Worm (Caenorhabditis elegans): ENCODE results near the gene F07F6.2.

F07F6.2 gene

DNA sequence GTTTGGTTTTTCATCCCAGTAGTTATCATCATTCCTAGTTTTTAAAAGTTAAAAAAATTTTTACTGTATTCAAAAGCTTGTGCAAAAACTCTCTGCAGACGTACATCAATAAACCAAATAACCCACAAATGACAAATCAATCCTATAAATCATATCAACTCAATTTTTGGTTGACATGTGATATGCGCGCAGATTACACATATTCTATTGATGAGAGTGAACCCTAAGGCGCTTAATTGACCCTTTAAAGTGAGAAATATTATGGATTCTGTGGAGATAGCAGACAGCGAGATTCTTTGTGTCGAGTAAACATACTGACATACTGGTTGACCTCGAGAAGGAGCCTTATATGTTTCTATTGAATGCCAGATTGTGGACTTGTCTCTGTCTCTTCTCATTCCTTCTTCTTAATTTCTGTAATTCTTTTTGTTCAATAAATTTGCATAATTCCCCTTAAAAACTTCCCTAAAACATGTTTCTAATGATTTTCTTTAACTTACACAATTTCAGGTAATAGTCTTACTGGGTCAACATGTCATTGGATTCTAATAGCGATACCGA is 13.7 kb upstream of the F07F6.2 start, which contains the start of gene EEED8.2:
EEED8.2 (plus strand) TSS at position 511 of the 561 bp plus-strand sequence.
- TF ChIP-seq mdl-1 (tag; optimal IDR thresholded peaks at IDR 0.05) (no peak), nhr-21 (tag; optimal IDR thresholded peaks at IDR 0.05) (no peak), blmp-1 (tag; optimal IDR thresholded peaks at IDR 0.05; ENCODE audit: insufficient read depth) (no peak), nhr-77 (tag; optimal IDR thresholded peaks at IDR 0.05) (no peak), snpc-4 (tag; optimal IDR thresholded peaks at IDR 0.05) (no peak), egl-27 (tag; optimal IDR thresholded peaks at IDR 0.05) (no peak), R02D3.7 (tag; optimal IDR thresholded peaks at IDR 0.05) (no peak), mab-5 (tag; optimal IDR thresholded peaks at IDR 0.05) (no peak), unc-62 (GFP tag; optimal IDR thresholded peaks at IDR 0.05) (no peak), skn-1 (tag; optimal IDR thresholded peaks at IDR 0.05) (no peak), sma-3 (GFP tag; optimal IDR thresholded peaks at IDR 0.05) (no peak), F13H6.1 (tag; optimal IDR thresholded peaks at IDR 0.05) (no peak), lin-11 (tag; optimal IDR thresholded peaks at IDR 0.05) (no peak), aly-2 (tag; optimal IDR thresholded peaks at IDR 0.05) (no peak), gmeb-1 (tag; optimal IDR thresholded peaks at IDR 0.05) (no peak), C34F6.9 (tag; optimal IDR thresholded peaks at IDR 0.05) (no peak)

ce11 chrII:5417905-5418304 is 12.1 kb upstream of the F07F6.2 start:
- TF ChIP-seq unc-55 (GFP tag; optimal IDR thresholded peaks at IDR 0.05), result no peak
- no peak for TF ChIP-seq gmeb-1 (tag; optimal IDR thresholded peaks at IDR 0.05)
- TF ChIP-seq lin-11 (tag; optimal IDR thresholded peaks at IDR 0.05), result no peak
- no peak for TF ChIP-seq elt-3 (tag; optimal IDR thresholded peaks at IDR 0.05)
- TF ChIP-seq nhr-12 (tag; optimal IDR thresholded peaks at IDR 0.05), result no peak

DNA sequence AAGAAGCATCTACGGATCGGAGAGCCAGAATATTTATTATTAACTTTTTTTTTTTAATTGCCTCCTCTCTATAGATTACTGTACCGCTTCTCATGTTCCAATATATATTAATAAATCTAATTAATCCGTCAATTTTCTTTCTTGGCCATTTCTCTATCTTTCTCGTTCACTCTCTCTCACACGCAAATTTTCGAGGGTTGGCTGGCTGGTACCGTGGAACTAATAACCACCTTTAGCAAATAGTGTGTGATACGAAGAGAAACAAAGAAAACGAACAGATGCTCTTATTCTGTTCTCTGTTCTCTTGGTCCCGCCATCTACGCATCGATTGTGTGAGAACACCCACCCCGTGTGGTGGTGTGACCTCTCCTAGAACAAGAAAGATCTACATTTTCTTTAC is 11.7 kb upstream of the F07F6.2 start:
- TF ChIP-seq nhr-25 (tag; optimal IDR thresholded peaks at IDR 0.05), result no peak
- TF ChIP-seq nhr-10 (tag; optimal IDR thresholded peaks at IDR 0.05), result no peak

DNA sequence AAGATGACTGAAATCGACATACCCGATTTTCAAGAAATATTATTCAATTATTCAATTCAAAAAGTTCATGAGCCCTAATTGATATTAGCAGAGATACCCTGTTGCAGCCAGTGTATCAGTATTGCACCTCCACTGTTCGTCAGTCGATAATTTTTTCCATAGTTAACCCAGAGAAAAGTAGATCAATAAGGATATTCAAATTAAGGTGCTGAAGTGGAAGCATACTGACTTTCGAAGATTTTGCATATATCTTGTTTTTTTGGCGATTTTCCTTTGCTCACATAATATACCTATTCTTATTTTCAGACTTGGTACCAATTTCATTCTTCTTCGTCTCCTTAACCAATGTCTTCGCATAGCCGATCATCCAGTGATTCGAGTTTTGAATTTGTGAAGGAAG is 11.1 kb upstream of the F07F6.2 start, which contains the start of gene EEED8.15:
EEED8.15 (plus strand) TSS at position 301 of the 400 bp plus-strand sequence.
- TF ChIP-seq Y55F3AM.14 (GFP tag; optimal IDR thresholded peaks at IDR 0.05), result no peak
- TF ChIP-seq ceh-82 (tag; optimal IDR thresholded peaks at IDR 0.05), result no peak
- no peak for TF ChIP-seq lin-13 (GFP tag; optimal IDR thresholded peaks at IDR 0.05)
- no peak for TF ChIP-seq sem-4 (tag; optimal IDR thresholded peaks at IDR 0.05)
- no peak for TF ChIP-seq lin-11 (tag; optimal IDR thresholded peaks at IDR 0.05)
- no peak for TF ChIP-seq alr-1 (tag; optimal IDR thresholded peaks at IDR 0.05)
- no peak for TF ChIP-seq peb-1 (tag; optimal IDR thresholded peaks at IDR 0.05)
- TF ChIP-seq mbf-1 (tag; optimal IDR thresholded peaks at IDR 0.05), result no peak
- no peak for TF ChIP-seq unc-55 (GFP tag; optimal IDR thresholded peaks at IDR 0.05)
- TF ChIP-seq skn-1 (tag; optimal IDR thresholded peaks at IDR 0.05), result no peak
- TF ChIP-seq snpc-4 (tag; optimal IDR thresholded peaks at IDR 0.05), result no peak
- no peak for TF ChIP-seq lin-39 (tag; optimal IDR thresholded peaks at IDR 0.05)
- TF ChIP-seq sma-9 (GFP tag; optimal IDR thresholded peaks at IDR 0.05), result no peak
- TF ChIP-seq sma-9 (tag; optimal IDR thresholded peaks at IDR 0.05), result no peak
- TF ChIP-seq C34F6.9 (tag; optimal IDR thresholded peaks at IDR 0.05), result no peak
- no peak for TF ChIP-seq aly-2 (tag; optimal IDR thresholded peaks at IDR 0.05)
- no peak for TF ChIP-seq egl-27 (tag; optimal IDR thresholded peaks at IDR 0.05)
- TF ChIP-seq nhr-11 (tag; optimal IDR thresholded peaks at IDR 0.05), result no peak

DNA sequence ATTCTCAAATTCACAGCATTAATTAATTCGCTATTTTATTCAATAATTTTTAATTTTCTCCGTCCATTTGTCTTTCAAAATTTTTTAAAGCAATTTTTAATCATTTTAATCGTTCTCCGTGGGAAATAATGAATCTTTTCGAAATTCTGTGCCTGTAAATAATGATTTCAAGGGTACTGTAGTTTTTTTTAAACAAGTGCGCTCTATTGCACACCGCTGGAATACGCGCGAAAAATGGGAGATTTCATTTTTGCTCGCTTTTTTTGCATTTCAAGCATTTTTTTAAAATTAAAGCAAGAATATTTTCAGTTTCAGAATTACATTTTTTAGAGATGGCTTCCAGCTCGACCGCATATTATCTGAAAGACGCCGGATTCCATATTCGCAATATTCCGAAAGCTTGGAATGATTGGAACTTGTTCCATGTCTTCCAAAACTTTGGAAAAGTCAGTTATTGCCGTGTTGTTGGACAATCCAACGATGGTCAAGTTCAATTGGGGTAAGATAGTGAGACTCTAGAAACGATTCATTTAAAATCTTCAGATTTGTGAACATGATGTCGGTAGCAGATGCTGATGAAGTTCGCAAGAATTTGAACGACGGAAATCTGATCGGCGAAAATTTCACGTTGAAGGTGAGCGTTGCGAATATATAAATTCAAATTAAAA is 8.9 kb upstream of the F07F6.2 start, which contains the start of gene tofu-6:
tofu-6 (plus strand) TSS at position 302 of the 668 bp plus-strand sequence.
- TF ChIP-seq unc-62 (GFP tag; optimal IDR thresholded peaks at IDR 0.05), result no peak
- TF ChIP-seq C34F6.9 (tag; optimal IDR thresholded peaks at IDR 0.05), result peak; percentile 9
- peak in 1 of 2 experiments; percentile 93 for TF ChIP-seq lsy-2 (tag; optimal IDR thresholded peaks at IDR 0.05)
- TF ChIP-seq lin-11 (tag; optimal IDR thresholded peaks at IDR 0.05), result no peak
- TF ChIP-seq sma-9 (GFP tag; optimal IDR thresholded peaks at IDR 0.05), result no peak
- no peak for TF ChIP-seq sma-9 (tag; optimal IDR thresholded peaks at IDR 0.05)
- TF ChIP-seq nhr-21 (tag; optimal IDR thresholded peaks at IDR 0.05), result no peak
- no peak for TF ChIP-seq Y55F3AM.14 (GFP tag; optimal IDR thresholded peaks at IDR 0.05)

All from whole organism, L2 larva.